Fruit fly (Drosophila melanogaster) Kc167 (cell line): ENCODE results near the gene Ino80.

Experiments used
- Myc ChIP-seq: fragments of >200 bp; optimal IDR thresholded peaks from 2 replicates; lab custom pipeline; 2017; ENCODE audit warnings: missing external identifiers
- Sin3A ChIP-seq: fragments of >200 bp; optimal IDR thresholded peaks from 2 replicates; lab custom pipeline; 2018; ENCODE audit warnings: missing external identifiers
- h ChIP-seq: fragments of >200 bp; optimal IDR thresholded peaks from 3 replicates; lab custom pipeline; 2018; ENCODE audit warnings: missing external identifiers
- insv ChIP-seq: fragments of >200 bp; optimal IDR thresholded peaks from 3 replicates; lab custom pipeline; 2018; ENCODE audit warnings: missing external identifiers
- psq ChIP-seq: fragments of >200 bp; optimal IDR thresholded peaks from 2 replicates; lab custom pipeline; 2017; ENCODE audit warnings: missing external identifiers
- ttk ChIP-seq: sonication (Bioruptor generic); optimal IDR thresholded peaks from 2 replicates; lab custom pipeline; 2017; ENCODE audit warnings: missing external identifiers

The Ino80 gene

DNA sequence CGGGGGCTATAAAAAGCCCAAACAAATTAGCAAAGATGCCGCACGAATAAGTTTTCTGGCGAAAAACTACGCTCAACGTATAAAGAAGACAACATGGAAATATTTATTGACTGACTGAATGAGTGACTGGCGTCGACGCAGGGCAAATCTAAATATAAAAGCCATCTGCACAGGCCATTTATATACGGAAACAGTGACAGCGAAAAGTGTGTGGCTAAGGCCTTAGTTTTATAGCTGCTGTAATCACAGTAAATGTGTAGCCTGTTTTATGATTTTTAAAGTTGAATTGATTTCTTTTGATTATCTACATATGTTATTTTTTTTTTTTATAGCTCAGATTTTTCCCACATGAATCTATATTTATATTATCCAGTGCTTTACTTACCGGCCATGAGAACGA is 83.5 kb downstream of the Ino80 start:
- TF ChIP-seq h (lab: Kevin White, UChicago) (no peak), ttk (no peak), insv (lab: Kevin White, UChicago) (no peak), Myc (lab: Kevin White, UChicago) (no peak), Sin3A (no peak), psq (lab: Kevin White, UChicago) (no peak)
